Fruit fly (Drosophila melanogaster) whole organism, wandering third instar larva: ENCODE data around the gene CG11771.

Experiments
- Abd-B ChIP-seq: fragments of >200 bp; optimal IDR thresholded peaks from 2 replicates; lab custom pipeline; 2017; ENCODE audit warnings: missing biosample characterization, missing genetic modification characterization
- CG32264 ChIP-seq: fragments of 200-800 bp; sonication (Bioruptor generic); optimal IDR thresholded peaks from 2 replicates; lab custom pipeline; 2016; ENCODE audit warnings: missing biosample characterization, missing genetic modification characterization
- Hnf4 ChIP-seq: fragments of 200-800 bp; sonication (Bioruptor generic); optimal IDR thresholded peaks from 2 replicates; lab custom pipeline; 2016; ENCODE audit warnings: missing biosample characterization, mild to moderate bottlenecking, missing genetic modification characterization
- Hr78 ChIP-seq: fragments of >200 bp; optimal IDR thresholded peaks from 2 replicates; lab custom pipeline; 2017; ENCODE audit warnings: missing biosample characterization, missing genetic modification characterization
- N ChIP-seq: fragments of >200 bp; optimal IDR thresholded peaks from 2 replicates; lab custom pipeline; 2018; ENCODE audit warnings: missing biosample characterization, missing external identifiers, missing genetic modification characterization
- OdsH ChIP-seq: fragments of 200-800 bp; sonication (Bioruptor generic); optimal IDR thresholded peaks from 2 replicates; lab custom pipeline; 2016; ENCODE audit warnings: missing biosample characterization, mild to moderate bottlenecking, missing genetic modification characterization
- Vsx2 ChIP-seq: fragments of 200-300, 225-300 bp; sonication (Bioruptor generic); optimal IDR thresholded peaks from 2 replicates; lab custom pipeline; 2018; ENCODE audit warnings: missing biosample characterization, missing genetic modification characterization; ENCODE audit not compliant: partially characterized antibody
- ey ChIP-seq: fragments of 200-800 bp; sonication (Bioruptor generic); optimal IDR thresholded peaks from 2 replicates; lab custom pipeline; 2016; ENCODE audit warnings: missing biosample characterization, missing genetic modification characterization
- h ChIP-seq: fragments of 200-800 bp; sonication (Bioruptor generic); optimal IDR thresholded peaks from 3 replicates; lab custom pipeline; 2016; ENCODE audit warnings: missing biosample characterization, mild to moderate bottlenecking, missing genetic modification characterization
- lola ChIP-seq: fragments of >200 bp; optimal IDR thresholded peaks from 2 replicates; lab custom pipeline; 2017; ENCODE audit warnings: missing biosample characterization, missing genetic modification characterization
- pan ChIP-seq: fragments of >200 bp; optimal IDR thresholded peaks from 2 replicates; lab custom pipeline; 2017
- psq ChIP-seq: fragments of 200-800 bp; sonication (Bioruptor generic); optimal IDR thresholded peaks from 3 replicates; lab custom pipeline; 2017; ENCODE audit warnings: missing biosample characterization, mild to moderate bottlenecking, missing genetic modification characterization, moderate library complexity
- rgr ChIP-seq: fragments of 200-800 bp; sonication (Bioruptor generic); optimal IDR thresholded peaks from 3 replicates; lab custom pipeline; 2016; ENCODE audit warnings: missing biosample characterization, mild to moderate bottlenecking, missing genetic modification characterization

- TF ChIP-seq N (GFP tag; lab: Kevin White, UChicago) (peak; percentile 26), Vsx2 (no peak), Hr78 (GFP tag; lab: Kevin White, UChicago) (no peak), ey (GFP tag; lab: Kevin White, UChicago) (no peak), psq (no peak), pan (no peak), h (GFP tag; lab: Kevin White, UChicago) (no peak), rgr (GFP tag; lab: Kevin White, UChicago) (no peak), Abd-B (GFP tag; lab: Kevin White, UChicago) (no peak), OdsH (no peak), lola (GFP tag; lab: Kevin White, UChicago) (no peak), Hnf4 (GFP tag; lab: Kevin White, UChicago) (no peak), CG32264 (GFP tag; lab: Kevin White, UChicago) (no peak)
These were observed 6.2 kb downstream of the CG11771 start, which contains the start of gene Osbp for dm6 chr3R:24938049-24938448.
